Worm (Caenorhabditis elegans) whole organism, mixed stage, embryonic: Measurements from ENCODE around the gene fkb-4.

Experiments
- M03D4.4 ChIP-seq: sonication (generic microtip); optimal IDR thresholded peaks from 2 replicates; lab custom pipeline; 2017; ENCODE audit warnings: mild to moderate bottlenecking, missing genetic modification characterization, missing compliant biosample characterization
- bed-3 ChIP-seq: fragments of 200-800 bp; sonication (Bioruptor generic); optimal IDR thresholded peaks from 3 replicates; lab custom pipeline; 2018; ENCODE audit warnings: mild to moderate bottlenecking, missing genetic modification characterization, moderate library complexity, missing compliant biosample characterization
- blmp-1 ChIP-seq: fragments of 150-350 bp; optimal IDR thresholded peaks from 2 replicates; lab custom pipeline; 2014; ENCODE audit warnings: missing biosample characterization, missing genetic modification characterization
- ceh-39 ChIP-seq: fragments of 150-350 bp; optimal IDR thresholded peaks from 2 replicates; lab custom pipeline; 2014; ENCODE audit warnings: missing biosample characterization, missing genetic modification characterization
- ceh-43 ChIP-seq: fragments of 200-800 bp; sonication (Bioruptor generic); optimal IDR thresholded peaks from 2 replicates; lab custom pipeline; 2018; ENCODE audit warnings: mild to moderate bottlenecking, missing genetic modification characterization, moderate library complexity, missing compliant biosample characterization
- ceh-83 ChIP-seq: fragments of 200-800 bp; sonication (Bioruptor generic); optimal IDR thresholded peaks from 2 replicates; lab custom pipeline; 2018; ENCODE audit warnings: mild to moderate bottlenecking, missing genetic modification characterization, missing compliant biosample characterization
- ces-1 ChIP-seq: fragments of 150-350 bp; optimal IDR thresholded peaks from 2 replicates; lab custom pipeline; 2014; ENCODE audit warnings: missing biosample characterization, missing genetic modification reagents, missing genetic modification characterization
- cnd-1 ChIP-seq: fragments of 200-800 bp; sonication (Bioruptor generic); optimal IDR thresholded peaks from 2 replicates; lab custom pipeline; 2018; ENCODE audit warnings: mild to moderate bottlenecking, missing genetic modification characterization, missing compliant biosample characterization
- drap-1 ChIP-seq: fragments of 200-800 bp; sonication (Bioruptor generic); optimal IDR thresholded peaks from 3 replicates; lab custom pipeline; 2018; ENCODE audit warnings: mild to moderate bottlenecking, missing genetic modification characterization, missing compliant biosample characterization
- flh-1 ChIP-seq: fragments of 200-800 bp; sonication (Bioruptor generic); optimal IDR thresholded peaks from 2 replicates; lab custom pipeline; 2018; ENCODE audit warnings: mild to moderate bottlenecking, missing genetic modification characterization, moderate library complexity, missing compliant biosample characterization
- ham-2 ChIP-seq: fragments of 200-800 bp; sonication (Bioruptor generic); optimal IDR thresholded peaks from 2 replicates; lab custom pipeline; 2018; ENCODE audit warnings: mild to moderate bottlenecking, missing genetic modification characterization, missing compliant biosample characterization
- hlh-1 ChIP-seq: fragments of 150-350 bp; optimal IDR thresholded peaks from 2 replicates; lab custom pipeline; 2014; ENCODE audit warnings: missing biosample characterization, missing genetic modification reagents, missing genetic modification characterization
- lin-13 ChIP-seq: fragments of 150-350 bp; optimal IDR thresholded peaks from 2 replicates; lab custom pipeline; 2014; ENCODE audit warnings: missing biosample characterization, missing genetic modification characterization
- lin-32 ChIP-seq: fragments of 200-800 bp; sonication (Bioruptor generic); optimal IDR thresholded peaks from 2 replicates; lab custom pipeline; 2018; ENCODE audit warnings: mild to moderate bottlenecking, missing genetic modification characterization, missing compliant biosample characterization
- lsy-2 ChIP-seq: fragments of 150-350 bp; optimal IDR thresholded peaks from 2 replicates; lab custom pipeline; 2014; ENCODE audit warnings: missing biosample characterization, missing genetic modification characterization
- mab-5 ChIP-seq: fragments of 150-350 bp; optimal IDR thresholded peaks from 2 replicates; lab custom pipeline; 2014; ENCODE audit warnings: missing biosample characterization, missing genetic modification characterization
- mep-1 ChIP-seq: fragments of 150-350 bp; optimal IDR thresholded peaks from 2 replicates; lab custom pipeline; 2017; ENCODE audit warnings: missing biosample characterization, missing genetic modification reagents, missing genetic modification characterization, inconsistent platforms
- mls-2 ChIP-seq: sonication (generic microtip); optimal IDR thresholded peaks from 2 replicates; lab custom pipeline; 2016; ENCODE audit warnings: mild to moderate bottlenecking, missing genetic modification characterization, moderate library complexity, missing compliant biosample characterization
- nhr-12 ChIP-seq: fragments of 150-350 bp; optimal IDR thresholded peaks from 2 replicates; lab custom pipeline; 2014; ENCODE audit warnings: missing biosample characterization, missing genetic modification characterization
- nhr-237 ChIP-seq: fragments of 150-350 bp; optimal IDR thresholded peaks from 2 replicates; lab custom pipeline; 2014; ENCODE audit warnings: missing biosample characterization, missing genetic modification characterization
- nhr-28 ChIP-seq: fragments of 150-350 bp; optimal IDR thresholded peaks from 2 replicates; lab custom pipeline; 2014; ENCODE audit warnings: missing biosample characterization, missing genetic modification characterization
- nhr-76 ChIP-seq: sonication (generic microtip); optimal IDR thresholded peaks from 2 replicates; lab custom pipeline; 2017; ENCODE audit warnings: missing biosample characterization, missing genetic modification characterization
- pha-4 ChIP-seq: fragments of 150-350 bp; optimal IDR thresholded peaks from 2 replicates; lab custom pipeline; 2018; ENCODE audit warnings: missing biosample characterization, missing genetic modification reagents, missing genetic modification characterization
- sem-2 ChIP-seq: fragments of 200-800 bp; sonication (Bioruptor generic); optimal IDR thresholded peaks from 2 replicates; lab custom pipeline; 2018; ENCODE audit warnings: mild to moderate bottlenecking, missing genetic modification characterization, missing compliant biosample characterization
- snpc-4 ChIP-seq: fragments of 150-350 bp; optimal IDR thresholded peaks from 2 replicates; lab custom pipeline; 2014; ENCODE audit warnings: missing biosample characterization, missing genetic modification characterization
- sptf-1 ChIP-seq: sonication (generic microtip); optimal IDR thresholded peaks from 2 replicates; lab custom pipeline; 2017; ENCODE audit warnings: mild to moderate bottlenecking, missing genetic modification characterization, moderate library complexity, missing compliant biosample characterization
- tbx-8 ChIP-seq: fragments of 200-800 bp; sonication (Bioruptor generic); optimal IDR thresholded peaks from 2 replicates; lab custom pipeline; 2018; ENCODE audit warnings: mild to moderate bottlenecking, missing genetic modification characterization, moderate library complexity, missing compliant biosample characterization
- unc-120 ChIP-seq: sonication (generic microtip); optimal IDR thresholded peaks from 2 replicates; lab custom pipeline; 2017; ENCODE audit warnings: missing genetic modification characterization, missing compliant biosample characterization; ENCODE audit not compliant: poor library complexity, severe bottlenecking
- unc-62 ChIP-seq: fragments of 150-350 bp; optimal IDR thresholded peaks from 2 replicates; lab custom pipeline; 2014; ENCODE audit warnings: missing biosample characterization, missing genetic modification reagents, missing genetic modification characterization
- zip-8 ChIP-seq: fragments of 150-350 bp; optimal IDR thresholded peaks from 2 replicates; lab custom pipeline; 2014; ENCODE audit warnings: missing biosample characterization, missing genetic modification characterization
- ztf-11 ChIP-seq: fragments of 150-350 bp; optimal IDR thresholded peaks from 2 replicates; lab custom pipeline; 2014; ENCODE audit warnings: missing biosample characterization, missing genetic modification characterization

Gene fkb-4

DNA sequence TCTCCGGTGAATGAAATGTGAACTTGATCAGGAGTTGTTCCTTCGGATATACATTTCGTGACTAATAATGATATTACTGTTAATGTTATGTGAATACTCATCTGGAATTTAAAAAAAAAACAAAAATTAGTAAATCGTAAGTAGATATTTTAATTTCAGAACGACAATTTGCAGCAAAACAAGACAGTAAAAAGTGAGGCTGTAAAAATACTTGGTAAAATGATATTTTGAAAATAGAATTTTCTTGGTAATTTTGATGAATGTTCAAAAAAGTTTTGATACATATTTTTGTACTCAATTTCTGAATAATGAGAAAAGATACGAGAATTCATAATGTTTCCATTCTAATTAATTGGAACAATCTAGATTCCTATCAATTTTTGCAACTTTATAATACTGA is 27.3 kb downstream of the fkb-4 start, which contains the start of gene papl-1:
Gene papl-1 (minus strand): TSS at position 101 of the 400 bp plus-strand sequence.
- TF ChIP-seq hlh-1 (tag; lab: Kevin White, UChicago) (no peak), lin-32 (no peak), ham-2 (GFP tag; lab: Kevin White, UChicago) (no peak), drap-1 (GFP tag; lab: Kevin White, UChicago) (no peak), ceh-83 (no peak), mep-1 (no peak), nhr-237 (tag; lab: Kevin White, UChicago) (no peak), M03D4.4 (no peak), nhr-76 (no peak), lin-13 (tag; lab: Kevin White, UChicago) (no peak), ceh-39 (tag; lab: Kevin White, UChicago) (no peak), nhr-12 (no peak), ceh-43 (GFP tag; lab: Kevin White, UChicago) (no peak), pha-4 (tag; lab: Kevin White, UChicago) (no peak), unc-120 (tag; lab: Kevin White, UChicago) (no peak), blmp-1 (tag; lab: Kevin White, UChicago) (no peak), sptf-1 (tag; lab: Kevin White, UChicago) (no peak), ztf-11 (no peak), snpc-4 (tag; lab: Kevin White, UChicago) (no peak), mls-2 (tag; lab: Kevin White, UChicago) (no peak)

DNA sequence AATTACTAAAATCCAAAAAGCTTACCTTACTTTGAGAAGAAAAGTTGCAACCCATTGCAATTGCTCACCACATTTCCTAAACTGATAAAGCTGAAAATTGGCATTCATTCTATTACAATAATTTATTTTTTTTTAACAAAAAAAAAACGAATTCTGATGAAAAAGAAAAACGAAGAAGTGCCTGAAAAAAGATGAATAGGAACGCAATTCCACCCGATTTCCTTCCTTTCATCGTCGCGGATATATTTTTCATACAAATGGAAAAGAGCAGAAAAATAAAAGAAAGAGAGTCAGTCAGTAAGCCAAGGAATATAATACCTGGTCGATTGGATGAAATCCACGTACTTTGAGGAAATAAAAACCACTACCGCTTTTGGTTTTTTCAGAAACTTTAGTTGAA is 32.1 kb downstream of the fkb-4 start, which contains the start of gene gpa-13:
Gene gpa-13 (minus strand): TSS at position 101 of the 400 bp plus-strand sequence.
- no peak for TF ChIP-seq ceh-83
- TF ChIP-seq nhr-28 (tag; lab: Kevin White, UChicago): no peak
- TF ChIP-seq sem-2 (GFP tag; lab: Kevin White, UChicago): no peak
- no peak for TF ChIP-seq ceh-39 (tag; lab: Kevin White, UChicago)
- TF ChIP-seq bed-3 (GFP tag; lab: Kevin White, UChicago): no peak
- TF ChIP-seq mls-2 (tag; lab: Kevin White, UChicago): no peak
- no peak for TF ChIP-seq nhr-76
- TF ChIP-seq ceh-43 (GFP tag; lab: Kevin White, UChicago): no peak
- no peak for TF ChIP-seq tbx-8 (GFP tag; lab: Kevin White, UChicago)
- no peak for TF ChIP-seq flh-1 (GFP tag; lab: Kevin White, UChicago)
- no peak for TF ChIP-seq zip-8 (tag; lab: Kevin White, UChicago)
- TF ChIP-seq cnd-1 (tag; lab: Kevin White, UChicago): no peak
- no peak for TF ChIP-seq unc-62 (GFP tag; lab: Kevin White, UChicago)
- TF ChIP-seq lin-13 (tag; lab: Kevin White, UChicago): no peak
- no peak for TF ChIP-seq nhr-12
- no peak for TF ChIP-seq M03D4.4
- no peak for TF ChIP-seq pha-4 (tag; lab: Kevin White, UChicago)
- TF ChIP-seq blmp-1 (tag; lab: Kevin White, UChicago): no peak

- TF ChIP-seq tbx-8 (GFP tag; lab: Kevin White, UChicago) (no peak), pha-4 (tag; lab: Kevin White, UChicago) (no peak), lin-13 (tag; lab: Kevin White, UChicago) (no peak), sem-2 (GFP tag; lab: Kevin White, UChicago) (no peak), bed-3 (GFP tag; lab: Kevin White, UChicago) (no peak), ceh-83 (no peak), lin-32 (no peak), ham-2 (GFP tag; lab: Kevin White, UChicago) (no peak), ces-1 (no peak), mab-5 (tag; lab: Kevin White, UChicago) (no peak), sptf-1 (tag; lab: Kevin White, UChicago) (no peak), blmp-1 (tag; lab: Kevin White, UChicago) (no peak), M03D4.4 (no peak), ceh-43 (GFP tag; lab: Kevin White, UChicago) (no peak), nhr-237 (tag; lab: Kevin White, UChicago) (no peak), zip-8 (tag; lab: Kevin White, UChicago) (no peak), snpc-4 (tag; lab: Kevin White, UChicago) (no peak), lsy-2 (tag; lab: Kevin White, UChicago) (no peak), ceh-39 (tag; lab: Kevin White, UChicago) (no peak)
Measured at ce11 chrV:12752407-12752806, 34.5 kb downstream of the fkb-4 start, which contains the start of gene C15C8.8. TSS of gene C15C8.8 (minus strand) at chrV:12752507.

ce11 chrV:12751495-12752050 is 35.4 kb downstream of the fkb-4 start, which contains the start of gene C15C8.6:
TSS of gene C15C8.6 (minus strand) at chrV:12751545.
- TF ChIP-seq ceh-83: no peak
- TF ChIP-seq unc-120 (tag; lab: Kevin White, UChicago): no peak
- TF ChIP-seq nhr-28 (tag; lab: Kevin White, UChicago): no peak
